Fruit fly (Drosophila melanogaster) whole organism: Measurements from ENCODE around the gene elg1.

ENCODE experiments used
- CG8478 ChIP-seq: fragments of >200 bp; optimal IDR thresholded peaks from 2 replicates; lab custom pipeline; 2018; ENCODE audit warnings: inconsistent platforms
- EcR ChIP-seq, 2 experiments: fragments of >200 bp; optimal IDR thresholded peaks; 2 replicates each; lab custom pipeline; 2017; ENCODE audit warnings: missing biosample characterization in 2 of 2, missing genetic modification characterization in 2 of 2, missing genetic modification reagents in 2 of 2
- usp ChIP-seq: fragments of >200 bp; optimal IDR thresholded peaks from 2 replicates; lab custom pipeline; 2017; ENCODE audit warnings: missing biosample characterization, missing genetic modification characterization, mixed read lengths

- TF ChIP-seq CG8478 (lab: Kevin White, UChicago) = no peak
- TF ChIP-seq usp (GFP tag; lab: Kevin White, UChicago) = no peak
- TF ChIP-seq EcR (GFP tag; optimal IDR thresholded peaks at IDR 0.05; lab: Kevin White, UChicago) = no peak
These were observed 45.5 kb downstream of the elg1 start for dm6 chr3L:16177309-16177708.
